Worm (Caenorhabditis elegans) whole organism, L1 larva: ENCODE data around the gene egl-6.
A peak's percentile ranks its signal among the peaks of the same experiment; 100 is the strongest.

ENCODE experiments used
- C16A3.4 ChIP-seq: fragments of 150-350 bp; optimal IDR thresholded peaks from 2 replicates; lab custom pipeline; 2014; ENCODE audit warnings: missing biosample characterization, missing genetic modification characterization
- Y116A8C.19 ChIP-seq: sonication (generic microtip); optimal IDR thresholded peaks from 2 replicates; lab custom pipeline; 2016; ENCODE audit warnings: missing compliant biosample characterization, missing genetic modification characterization, borderline replicate concordance
- ceh-63 ChIP-seq: fragments of 200-800 bp; sonication (Bioruptor generic); optimal IDR thresholded peaks from 2 replicates; lab custom pipeline; 2018; ENCODE audit warnings: mild to moderate bottlenecking, missing genetic modification characterization, missing compliant biosample characterization
- dsc-1 ChIP-seq: sonication (generic microtip); optimal IDR thresholded peaks from 2 replicates; lab custom pipeline; 2016; ENCODE audit warnings: mild to moderate bottlenecking, missing genetic modification characterization, missing compliant biosample characterization
- elt-2 ChIP-seq: sonication (generic microtip); optimal IDR thresholded peaks from 2 replicates; lab custom pipeline; 2016; ENCODE audit warnings: missing genetic modification characterization, mild to moderate bottlenecking, inconsistent platforms, missing compliant biosample characterization, missing genetic modification reagents
- fkh-10 ChIP-seq: sonication (generic microtip); optimal IDR thresholded peaks from 2 replicates; lab custom pipeline; 2017; ENCODE audit warnings: missing biosample characterization, missing genetic modification reagents, missing genetic modification characterization
- fkh-8 ChIP-seq: sonication (generic microtip); optimal IDR thresholded peaks from 2 replicates; lab custom pipeline; 2016; ENCODE audit warnings: mild to moderate bottlenecking, missing genetic modification characterization, missing compliant biosample characterization
- hlh-4 ChIP-seq: sonication (generic microtip); optimal IDR thresholded peaks from 2 replicates; lab custom pipeline; 2016; ENCODE audit warnings: mild to moderate bottlenecking, missing genetic modification characterization, missing compliant biosample characterization
- lin-14 ChIP-seq: fragments of 200-800 bp; sonication (Bioruptor generic); optimal IDR thresholded peaks from 2 replicates; lab custom pipeline; 2018; ENCODE audit warnings: mild to moderate bottlenecking, missing genetic modification characterization, moderate library complexity, missing compliant biosample characterization
- lin-35 ChIP-seq, 2 experiments: fragments of 150-350 bp; optimal IDR thresholded peaks; 2 replicates each; lab custom pipeline; 2014; ENCODE audit warnings: missing biosample characterization in 2 of 2, missing genetic modification characterization in 2 of 2, missing genetic modification reagents in 2 of 2
- nhr-77 ChIP-seq: fragments of 150-350 bp; optimal IDR thresholded peaks from 2 replicates; lab custom pipeline; 2014; ENCODE audit warnings: missing biosample characterization, missing genetic modification characterization
- pag-3 ChIP-seq: sonication (generic microtip); optimal IDR thresholded peaks from 2 replicates; lab custom pipeline; 2017; ENCODE audit warnings: missing genetic modification characterization, mild to moderate bottlenecking, missing compliant biosample characterization, antibody characterized with exemption, borderline replicate concordance; ENCODE audit not compliant: insufficient read depth
- pqm-1 ChIP-seq: sonication (generic microtip); optimal IDR thresholded peaks from 3 replicates; lab custom pipeline; 2017; ENCODE audit warnings: missing biosample characterization, missing genetic modification characterization
- skn-1 ChIP-seq: fragments of 150-350 bp; optimal IDR thresholded peaks from 2 replicates; lab custom pipeline; 2014; ENCODE audit warnings: missing biosample characterization, missing genetic modification characterization
- snpc-4 ChIP-seq: fragments of 150-350 bp; optimal IDR thresholded peaks from 2 replicates; lab custom pipeline; 2014; ENCODE audit warnings: missing biosample characterization, missing genetic modification characterization
- zip-4 ChIP-seq: fragments of 200-800 bp; sonication (Bioruptor generic); optimal IDR thresholded peaks from 2 replicates; lab custom pipeline; 2018; ENCODE audit warnings: mild to moderate bottlenecking, missing genetic modification characterization, moderate library complexity, missing compliant biosample characterization
- ztf-4 ChIP-seq: fragments of 150-350 bp; optimal IDR thresholded peaks from 2 replicates; lab custom pipeline; 2014; ENCODE audit warnings: missing biosample characterization, missing genetic modification characterization

egl-6 gene

DNA sequence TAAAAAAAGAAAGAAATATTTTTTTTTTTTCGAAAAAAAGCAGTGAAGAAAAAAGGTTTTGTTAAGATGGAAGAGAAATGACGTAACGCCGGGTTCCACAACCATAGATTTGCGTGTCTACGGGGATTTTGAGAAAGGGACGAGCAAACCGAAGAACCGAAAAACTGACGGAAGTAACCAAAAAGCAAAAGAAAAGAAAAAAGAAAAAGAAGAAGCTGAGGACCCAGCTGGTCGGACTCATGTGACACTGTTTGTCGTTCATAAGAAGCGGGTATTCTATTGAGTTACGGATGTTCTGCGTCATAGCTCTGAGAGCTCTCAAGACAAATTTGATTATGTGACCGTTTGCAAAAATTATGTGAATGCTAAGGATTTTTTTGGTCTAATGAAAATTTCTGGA lies 51.9 kb downstream of the egl-6 start (continued):
- no peak for TF ChIP-seq elt-2 (tag; lab: Kevin White, UChicago)
- TF ChIP-seq ceh-63 (GFP tag; lab: Kevin White, UChicago), result no peak
- no peak for TF ChIP-seq pag-3 (tag; lab: Kevin White, UChicago)
- TF ChIP-seq skn-1 (tag; lab: Kevin White, UChicago), result no peak
- peak; percentile 87 for TF ChIP-seq lin-14
- TF ChIP-seq Y116A8C.19 (tag; lab: Kevin White, UChicago), result no peak
- no peak for TF ChIP-seq nhr-77 (tag; lab: Kevin White, UChicago)
- no peak for TF ChIP-seq fkh-8 (tag; lab: Kevin White, UChicago)
- TF ChIP-seq lin-35 (GFP tag; optimal IDR thresholded peaks at IDR 0.05; lab: Kevin White, UChicago), result no peak
- no peak for TF ChIP-seq snpc-4 (tag; lab: Kevin White, UChicago)
- TF ChIP-seq dsc-1 (tag; lab: Kevin White, UChicago), result no peak
- TF ChIP-seq ztf-4 (tag; lab: Kevin White, UChicago), result no peak

ce11 chrX:5983267-5983666 lies 52.3 kb downstream of the egl-6 start:
- no peak for TF ChIP-seq hlh-4 (tag; lab: Kevin White, UChicago)
- no peak for TF ChIP-seq pqm-1 (tag; lab: Kevin White, UChicago)
- no peak for TF ChIP-seq zip-4 (GFP tag; lab: Kevin White, UChicago)
- TF ChIP-seq fkh-10 (GFP tag; lab: Kevin White, UChicago), result peak; percentile 82
- TF ChIP-seq C16A3.4, result no peak
- TF ChIP-seq, all 84 proteins: peak for 1
